Worm (Caenorhabditis elegans): ENCODE data around the gene R02E4.1.

R02E4.1 gene

ce11 chrX:4144136-4144781 lies 39.9 kb upstream of the R02E4.1 start:
- peak; percentile 79 for TF ChIP-seq elt-2 (tag; optimal IDR thresholded peaks at IDR 0.05)
- TF ChIP-seq hmg-11 (tag; optimal IDR thresholded peaks at IDR 0.05) = no peak
- peak; percentile 43 for TF ChIP-seq nfya-1 (tag; optimal IDR thresholded peaks at IDR 0.05; ENCODE audit: insufficient read depth)
- peak; percentile 87 for TF ChIP-seq nhr-25 (tag; optimal IDR thresholded peaks at IDR 0.05)
- TF ChIP-seq mdl-1 (tag; optimal IDR thresholded peaks at IDR 0.05) = no peak
- TF ChIP-seq ceh-16 (tag; optimal IDR thresholded peaks at IDR 0.05) = no peak
- peak; percentile 25 for TF ChIP-seq nhr-43 (tag; optimal IDR thresholded peaks at IDR 0.05; ENCODE audit: poor library complexity, severe bottlenecking)
- TF ChIP-seq nhr-23 (tag; optimal IDR thresholded peaks at IDR 0.05) = peak; percentile 13
- peak; percentile 89 for TF ChIP-seq ama-1 (optimal IDR thresholded peaks at IDR 0.05)
- TF ChIP-seq jun-1 (tag; optimal IDR thresholded peaks at IDR 0.05) = peak; percentile 53
- TF ChIP-seq ztf-11 (tag; optimal IDR thresholded peaks at IDR 0.05) = no peak
- TF ChIP-seq lsy-12 (tag; optimal IDR thresholded peaks at IDR 0.05) = no peak
- peak; percentile 65 for TF ChIP-seq pqm-1 (tag; optimal IDR thresholded peaks at IDR 0.05)

DNA sequence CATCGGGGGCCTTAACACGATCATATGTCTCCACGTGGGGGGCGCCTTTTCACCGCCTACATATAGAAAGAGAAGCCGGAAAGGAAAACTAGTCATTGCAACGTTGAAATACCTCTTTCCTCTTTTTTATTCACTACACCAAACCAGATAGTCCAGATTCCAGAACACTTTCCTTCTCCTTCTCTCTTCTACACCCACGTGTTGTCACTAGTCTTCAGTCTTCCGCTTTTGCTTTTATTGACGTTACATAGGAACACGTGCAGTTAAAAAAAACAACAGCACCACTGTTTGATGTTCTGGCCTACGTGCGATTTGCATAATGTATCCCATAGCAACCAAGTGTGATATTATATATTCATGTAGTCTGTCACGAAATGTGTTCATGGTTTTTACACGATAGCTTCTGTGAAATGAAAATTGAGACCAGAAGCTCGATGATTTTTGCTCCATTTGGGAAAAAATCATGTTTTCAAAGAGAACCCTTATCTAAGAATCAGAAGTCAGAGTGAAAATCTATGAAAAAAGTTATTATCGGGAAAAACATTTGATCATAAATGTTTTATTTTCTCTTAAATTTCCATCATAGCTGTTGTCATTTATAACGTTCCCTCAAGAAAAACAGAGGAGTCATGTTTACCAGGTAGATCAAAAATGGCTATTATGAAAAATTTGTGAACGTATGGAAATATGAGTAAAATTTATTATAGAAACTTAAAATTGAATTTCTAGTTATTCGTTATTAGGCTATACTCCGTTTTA lies 39.1 kb upstream of the R02E4.1 start:
- peak; percentile 17 for TF ChIP-seq nfya-1 (tag; optimal IDR thresholded peaks at IDR 0.05; ENCODE audit: insufficient read depth)
- no peak for TF ChIP-seq elt-2 (tag; optimal IDR thresholded peaks at IDR 0.05)
- TF ChIP-seq lsy-12 (tag; optimal IDR thresholded peaks at IDR 0.05) = peak; percentile 64
- peak; percentile 64 for TF ChIP-seq nhr-25 (tag; optimal IDR thresholded peaks at IDR 0.05)
- peak; percentile 3 for TF ChIP-seq pha-4 (tag; optimal IDR thresholded peaks at IDR 0.05)
- no peak for TF ChIP-seq tbx-2 (tag; optimal IDR thresholded peaks at IDR 0.05)
- TF ChIP-seq egl-5 (tag; optimal IDR thresholded peaks at IDR 0.05) = no peak
- peak; percentile 84 for TF ChIP-seq ama-1 (optimal IDR thresholded peaks at IDR 0.05)
- TF ChIP-seq elt-1 (tag; optimal IDR thresholded peaks at IDR 0.05) = no peak
- peak; percentile 72 for TF ChIP-seq nhr-43 (tag; optimal IDR thresholded peaks at IDR 0.05; ENCODE audit: poor library complexity, severe bottlenecking)

DNA sequence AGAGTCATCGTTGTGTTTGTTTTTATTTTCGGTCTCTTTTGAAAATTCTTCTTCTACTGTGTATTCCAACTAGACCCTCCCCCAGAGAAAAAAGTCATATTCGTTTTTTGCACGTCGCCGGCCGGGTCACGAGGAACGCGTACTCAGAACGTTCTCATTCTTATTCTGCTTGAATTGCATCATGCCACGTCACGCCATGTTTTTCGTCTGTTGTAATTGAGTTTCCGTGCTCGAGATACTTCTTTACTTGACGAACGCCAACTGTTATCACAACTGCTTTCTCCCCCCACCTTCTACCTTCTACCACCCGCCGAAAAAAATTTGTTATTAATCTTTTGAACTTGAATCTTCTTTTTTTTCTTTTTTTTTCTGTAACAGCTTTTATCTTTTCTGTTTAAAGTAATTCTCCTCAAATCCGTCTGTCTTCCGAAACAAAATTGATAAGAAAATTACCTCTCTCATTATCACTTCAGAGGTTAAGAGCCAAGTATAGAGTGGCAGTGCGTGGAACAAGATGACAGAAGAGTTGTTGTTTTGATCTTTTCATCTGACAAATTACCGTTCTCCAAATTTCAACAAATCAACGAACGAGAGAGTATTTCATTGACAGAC lies 38.4 kb upstream of the R02E4.1 start:
- TF ChIP-seq nfya-1 (tag; optimal IDR thresholded peaks at IDR 0.05; ENCODE audit: insufficient read depth) = peak; percentile 1
- TF ChIP-seq hmg-11 (tag; optimal IDR thresholded peaks at IDR 0.05) = peak; percentile 10
- peak; percentile 64 for TF ChIP-seq nhr-11 (tag; optimal IDR thresholded peaks at IDR 0.05)
- peak; percentile 74 for TF ChIP-seq lin-39 (tag; optimal IDR thresholded peaks at IDR 0.05)
- peak; percentile 42 for TF ChIP-seq ceh-82 (tag; optimal IDR thresholded peaks at IDR 0.05)
- peak; percentile 78 for TF ChIP-seq ama-1 (optimal IDR thresholded peaks at IDR 0.05)
- TF ChIP-seq ceh-28 (tag; optimal IDR thresholded peaks at IDR 0.05) = no peak
- peak; percentile 69 for TF ChIP-seq elt-2 (tag; optimal IDR thresholded peaks at IDR 0.05)
- no peak for TF ChIP-seq mdl-1 (tag; optimal IDR thresholded peaks at IDR 0.05)
- no peak for TF ChIP-seq zag-1 (tag; optimal IDR thresholded peaks at IDR 0.05)
- TF ChIP-seq nhr-77 (tag; optimal IDR thresholded peaks at IDR 0.05) = no peak

ce11 chrX:4142202-4142601 lies 37.9 kb upstream of the R02E4.1 start:
- TF ChIP-seq nhr-67 (tag; optimal IDR thresholded peaks at IDR 0.05) (no peak), nhr-43 (tag; optimal IDR thresholded peaks at IDR 0.05; ENCODE audit: poor library complexity, severe bottlenecking) (peak; percentile 97), pqm-1 (tag; optimal IDR thresholded peaks at IDR 0.05) (peak; percentile 23), nfya-1 (tag; optimal IDR thresholded peaks at IDR 0.05; ENCODE audit: insufficient read depth) (peak; percentile 71), nhr-237 (tag; optimal IDR thresholded peaks at IDR 0.05) (no peak), fkh-10 (GFP tag; optimal IDR thresholded peaks at IDR 0.05) (no peak), jun-1 (tag; optimal IDR thresholded peaks at IDR 0.05) (no peak), ceh-82 (tag; optimal IDR thresholded peaks at IDR 0.05) (no peak), tbx-2 (tag; optimal IDR thresholded peaks at IDR 0.05) (peak; percentile 44), nhr-23 (tag; optimal IDR thresholded peaks at IDR 0.05) (peak; percentile 46), ama-1 (optimal IDR thresholded peaks at IDR 0.05) (peak; percentile 35), egl-5 (tag; optimal IDR thresholded peaks at IDR 0.05) (no peak), unc-39 (tag; optimal IDR thresholded peaks at IDR 0.05) (no peak), nhr-28 (tag; optimal IDR thresholded peaks at IDR 0.05) (no peak), lsy-12 (tag; optimal IDR thresholded peaks at IDR 0.05) (peak; percentile 82), fkh-2 (tag; optimal IDR thresholded peaks at IDR 0.05) (no peak), nhr-25 (tag; optimal IDR thresholded peaks at IDR 0.05) (peak; percentile 85), nhr-11 (tag; optimal IDR thresholded peaks at IDR 0.05) (no peak), elt-3 (tag; optimal IDR thresholded peaks at IDR 0.05) (no peak), mdl-1 (tag; optimal IDR thresholded peaks at IDR 0.05) (peak; percentile 88), snpc-4 (tag; optimal IDR thresholded peaks at IDR 0.05) (no peak), eor-1 (tag; optimal IDR thresholded peaks at IDR 0.05) (peak in 1 of 2 experiments; percentile 44), ztf-11 (tag; optimal IDR thresholded peaks at IDR 0.05) (no peak), ztf-4 (tag; optimal IDR thresholded peaks at IDR 0.05) (peak; percentile 45), lin-39 (tag; optimal IDR thresholded peaks at IDR 0.05) (no peak), elt-2 (tag; optimal IDR thresholded peaks at IDR 0.05) (peak; percentile 55), nhr-76 (tag; optimal IDR thresholded peaks at IDR 0.05) (no peak), aly-2 (tag; optimal IDR thresholded peaks at IDR 0.05) (no peak), daf-12 (tag; optimal IDR thresholded peaks at IDR 0.05) (no peak), mml-1 (tag; optimal IDR thresholded peaks at IDR 0.05) (peak; percentile 19), pha-4 (tag; optimal IDR thresholded peaks at IDR 0.05) (peak; percentile 87)
